Worm (Caenorhabditis elegans) whole organism, L3 larva: Measurements from ENCODE around the gene daao-1.

Experiments
- ZK546.5 ChIP-seq: sonication (generic microtip); optimal IDR thresholded peaks from 2 replicates; lab custom pipeline; 2017; ENCODE audit warnings: missing biosample characterization, missing genetic modification characterization
- ama-1 ChIP-seq: fragments of 150-350 bp; optimal IDR thresholded peaks from 2 replicates; lab custom pipeline; 2018
- ceh-16 ChIP-seq: sonication (generic microtip); optimal IDR thresholded peaks from 2 replicates; lab custom pipeline; 2017; ENCODE audit warnings: missing biosample characterization, missing genetic modification characterization
- elt-1 ChIP-seq: fragments of 150-350 bp; optimal IDR thresholded peaks from 2 replicates; lab custom pipeline; 2014; ENCODE audit warnings: missing biosample characterization, missing genetic modification characterization
- nfya-1 ChIP-seq: sonication (generic microtip); optimal IDR thresholded peaks from 2 replicates; lab custom pipeline; 2017; ENCODE audit warnings: missing genetic modification characterization, mild to moderate bottlenecking, missing compliant biosample characterization, antibody characterized with exemption, moderate library complexity; ENCODE audit not compliant: insufficient read depth
- nhr-12 ChIP-seq: fragments of 150-350 bp; optimal IDR thresholded peaks from 2 replicates; lab custom pipeline; 2014; ENCODE audit warnings: missing biosample characterization, missing genetic modification characterization
- pha-4 ChIP-seq: fragments of 150-350 bp; optimal IDR thresholded peaks from 2 replicates; lab custom pipeline; 2014; ENCODE audit warnings: missing biosample characterization, missing genetic modification reagents, missing genetic modification characterization

ce11 chrIV:2663953-2664900, 50.2 kb downstream of the daao-1 start, which contains the start of gene Y69A2AR.31:
- TF ChIP-seq nfya-1 (peak; percentile 42), ama-1 (no peak), pha-4 (tag; lab: Kevin White, UChicago) (no peak), ceh-16 (tag; lab: Kevin White, UChicago) (no peak), elt-1 (tag; lab: Kevin White, UChicago) (no peak), ZK546.5 (no peak), nhr-12 (tag; lab: Kevin White, UChicago) (no peak)
